Fruit fly (Drosophila melanogaster) S2 (cell line): ENCODE data around the gene CG31687.

Experiments used
- CG8478 ChIP-seq: fragments of >200 bp; optimal IDR thresholded peaks from 2 replicates; lab custom pipeline; 2018
- CTCF ChIP-seq, 2 experiments: fragments of >200 bp; optimal IDR thresholded peaks; 2 replicates each; lab custom pipeline; 2018

- TF ChIP-seq CTCF (optimal IDR thresholded peaks at IDR 0.05; lab: Kevin White, UChicago) (no peak), CG8478 (no peak)
These were observed 32.3 kb upstream of the CG31687 start for dm6 chr2L:20417597-20418286.
